Worm (Caenorhabditis elegans) whole organism, L4/young adult: Measurements from ENCODE around the gene cng-1.

Source experiments
- W03F9.2 ChIP-seq: fragments of 150-350 bp; optimal IDR thresholded peaks from 2 replicates; lab custom pipeline; 2014; ENCODE audit warnings: missing biosample characterization, missing genetic modification characterization
- him-1 ChIP-seq: sonication (generic microtip); optimal IDR thresholded peaks from 2 replicates; lab custom pipeline; 2016; ENCODE audit warnings: missing genotype, missing genetic modification reagents, missing genetic modification characterization, missing compliant biosample characterization

ce11 chrV:14996236-14996635, 35.0 kb downstream of the cng-1 start, which contains the start of gene irld-14:
- TF ChIP-seq W03F9.2 (tag; lab: Kevin White, UChicago), result no peak
- TF ChIP-seq him-1, result no peak
